Worm (Caenorhabditis elegans) whole organism, late embryonic: ENCODE data around the gene seb-3.

Experiments
- C38D4.7 ChIP-seq: fragments of 200-800 bp; sonication (Bioruptor generic); optimal IDR thresholded peaks from 2 replicates; lab custom pipeline; 2018; ENCODE audit warnings: mild to moderate bottlenecking, missing genetic modification characterization, moderate library complexity, missing compliant biosample characterization
- F13H6.1 ChIP-seq: sonication (generic microtip); optimal IDR thresholded peaks from 2 replicates; lab custom pipeline; 2016; ENCODE audit warnings: missing genetic modification characterization, missing compliant biosample characterization
- K09A11.1 ChIP-seq: sonication (generic microtip); optimal IDR thresholded peaks from 2 replicates; lab custom pipeline; 2017; ENCODE audit warnings: antibody characterized with exemption, mild to moderate bottlenecking, missing genetic modification characterization, missing compliant biosample characterization; ENCODE audit not compliant: insufficient read depth
- T23F11.4 ChIP-seq: fragments of 200-800 bp; sonication (Bioruptor generic); optimal IDR thresholded peaks from 2 replicates; lab custom pipeline; 2018; ENCODE audit warnings: mild to moderate bottlenecking, missing genetic modification characterization, missing compliant biosample characterization
- Y22D7AL.16 ChIP-seq: sonication (generic microtip); optimal IDR thresholded peaks from 2 replicates; lab custom pipeline; 2016; ENCODE audit warnings: missing genetic modification characterization, missing compliant biosample characterization
- ahr-1 ChIP-seq: sonication (generic microtip); optimal IDR thresholded peaks from 2 replicates; lab custom pipeline; 2016; ENCODE audit warnings: missing genetic modification characterization, missing compliant biosample characterization
- ceh-14 ChIP-seq: sonication (generic microtip); optimal IDR thresholded peaks from 2 replicates; lab custom pipeline; 2016; ENCODE audit warnings: missing genotype, missing genetic modification characterization, missing compliant biosample characterization
- ceh-22 ChIP-seq: sonication (generic microtip); optimal IDR thresholded peaks from 2 replicates; lab custom pipeline; 2017; ENCODE audit warnings: missing biosample characterization, missing genetic modification characterization
- ceh-24 ChIP-seq: sonication (generic microtip); optimal IDR thresholded peaks from 2 replicates; lab custom pipeline; 2016; ENCODE audit warnings: mild to moderate bottlenecking, missing genetic modification characterization, missing compliant biosample characterization
- ceh-31 ChIP-seq: sonication (generic microtip); optimal IDR thresholded peaks from 2 replicates; lab custom pipeline; 2016; ENCODE audit warnings: missing genetic modification characterization, missing compliant biosample characterization
- che-1 ChIP-seq: sonication (generic microtip); optimal IDR thresholded peaks from 2 replicates; lab custom pipeline; 2016; ENCODE audit warnings: mild to moderate bottlenecking, missing genetic modification characterization, missing compliant biosample characterization
- elt-4 ChIP-seq: sonication (generic microtip); optimal IDR thresholded peaks from 2 replicates; lab custom pipeline; 2016; ENCODE audit warnings: missing genetic modification characterization, missing compliant biosample characterization
- eyg-1 ChIP-seq: sonication (generic microtip); optimal IDR thresholded peaks from 2 replicates; lab custom pipeline; 2016; ENCODE audit warnings: missing genotype, missing genetic modification characterization, missing compliant biosample characterization
- fax-1 ChIP-seq: sonication (generic microtip); optimal IDR thresholded peaks from 2 replicates; lab custom pipeline; 2016; ENCODE audit warnings: missing genotype, missing genetic modification characterization, missing compliant biosample characterization
- fkh-10 ChIP-seq: fragments of 150-350 bp; optimal IDR thresholded peaks from 2 replicates; lab custom pipeline; 2014; ENCODE audit warnings: missing biosample characterization, missing genetic modification reagents, missing genetic modification characterization
- hlh-13 ChIP-seq: fragments of 200-800 bp; sonication (Bioruptor generic); optimal IDR thresholded peaks from 2 replicates; lab custom pipeline; 2018; ENCODE audit warnings: mild to moderate bottlenecking, missing genetic modification characterization, missing compliant biosample characterization
- hlh-15 ChIP-seq: sonication (generic microtip); optimal IDR thresholded peaks from 2 replicates; lab custom pipeline; 2016; ENCODE audit warnings: missing genetic modification characterization, missing compliant biosample characterization
- madf-2 ChIP-seq: sonication (generic microtip); optimal IDR thresholded peaks from 2 replicates; lab custom pipeline; 2017; ENCODE audit warnings: missing genetic modification characterization, missing compliant biosample characterization
- mec-3 ChIP-seq: sonication (generic microtip); optimal IDR thresholded peaks from 2 replicates; lab custom pipeline; 2016; ENCODE audit warnings: borderline replicate concordance, missing genetic modification characterization, missing compliant biosample characterization
- nfya-1 ChIP-seq: sonication (generic microtip); optimal IDR thresholded peaks from 2 replicates; lab custom pipeline; 2017; ENCODE audit warnings: missing genetic modification characterization, mild to moderate bottlenecking, missing compliant biosample characterization, antibody characterized with exemption, moderate library complexity
- nhr-232 ChIP-seq: sonication (generic microtip); optimal IDR thresholded peaks from 2 replicates; lab custom pipeline; 2016; ENCODE audit warnings: missing genetic modification characterization, missing compliant biosample characterization
- odd-2 ChIP-seq: sonication (generic microtip); optimal IDR thresholded peaks from 2 replicates; lab custom pipeline; 2017; ENCODE audit warnings: antibody characterized with exemption, mild to moderate bottlenecking, missing genetic modification characterization, missing compliant biosample characterization
- pag-3 ChIP-seq: sonication (generic microtip); optimal IDR thresholded peaks from 2 replicates; lab custom pipeline; 2016; ENCODE audit warnings: missing compliant biosample characterization, missing genetic modification characterization, borderline replicate concordance
- pax-1 ChIP-seq: fragments of 150-350 bp; optimal IDR thresholded peaks from 2 replicates; lab custom pipeline; 2014; ENCODE audit warnings: missing biosample characterization, missing genetic modification characterization
- pha-2 ChIP-seq: sonication (generic microtip); optimal IDR thresholded peaks from 2 replicates; lab custom pipeline; 2017; ENCODE audit warnings: mild to moderate bottlenecking, missing genetic modification characterization, missing compliant biosample characterization
- pha-4 ChIP-seq: fragments of 150-350 bp; optimal IDR thresholded peaks from 2 replicates; lab custom pipeline; 2018; ENCODE audit warnings: missing biosample characterization, missing genetic modification reagents, missing genetic modification characterization
- pqm-1 ChIP-seq: sonication (generic microtip); optimal IDR thresholded peaks from 2 replicates; lab custom pipeline; 2016; ENCODE audit warnings: missing genetic modification characterization, missing compliant biosample characterization
- ref-2 ChIP-seq: sonication (generic microtip); optimal IDR thresholded peaks from 2 replicates; lab custom pipeline; 2016; ENCODE audit warnings: missing genetic modification characterization, missing compliant biosample characterization
- rnt-1 ChIP-seq: sonication (generic microtip); optimal IDR thresholded peaks from 2 replicates; lab custom pipeline; 2016; ENCODE audit warnings: missing genetic modification characterization, missing compliant biosample characterization
- sdc-2 ChIP-seq: sonication (generic microtip); optimal IDR thresholded peaks from 2 replicates; lab custom pipeline; 2016; ENCODE audit warnings: missing genotype, missing genetic modification characterization, missing compliant biosample characterization
- sox-2 ChIP-seq: fragments of 200-800 bp; sonication (Bioruptor generic); IDR thresholded peaks from 2 replicates; pipeline ENCODE4 v1.3.6; 2022; ENCODE audit warnings: missing genetic modification reagents, missing genetic modification characterization, missing compliant biosample characterization
- tbx-2 ChIP-seq: sonication (generic microtip); optimal IDR thresholded peaks from 2 replicates; lab custom pipeline; 2016; ENCODE audit warnings: missing genetic modification characterization, missing compliant biosample characterization
- unc-3 ChIP-seq, 2 experiments: fragments of 200-800 bp in 1 of 2; sonication (Bioruptor generic) in 1 of 2; sonication (generic microtip) in 1 of 2; conservative IDR thresholded peaks in 1 of 2; optimal IDR thresholded peaks in 1 of 2; 2 replicates each; pipeline versions ENCODE4 v1.3.6 to Lab custom; 2016 to 2022; ENCODE audit warnings: missing compliant biosample characterization in 2 of 2, missing genetic modification characterization in 2 of 2, missing genetic modification reagents in 1 of 2
- unc-86 ChIP-seq: sonication (generic microtip); optimal IDR thresholded peaks from 2 replicates; lab custom pipeline; 2016; ENCODE audit warnings: missing genetic modification characterization, missing compliant biosample characterization
- ztf-16 ChIP-seq: sonication (generic microtip); optimal IDR thresholded peaks from 2 replicates; lab custom pipeline; 2017; ENCODE audit warnings: missing genetic modification characterization, missing compliant biosample characterization

Gene seb-3

ce11 chrX:15057900-15058299 lies 31.8 kb downstream of the seb-3 start:
- TF ChIP-seq mec-3 (tag; lab: Kevin White, UChicago) (no peak), ceh-31 (tag; lab: Kevin White, UChicago) (no peak), ref-2 (tag; lab: Kevin White, UChicago) (no peak), odd-2 (tag; lab: Kevin White, UChicago) (no peak), ahr-1 (no peak), T23F11.4 (GFP tag; lab: Kevin White, UChicago) (no peak), hlh-15 (tag; lab: Kevin White, UChicago) (no peak)

DNA sequence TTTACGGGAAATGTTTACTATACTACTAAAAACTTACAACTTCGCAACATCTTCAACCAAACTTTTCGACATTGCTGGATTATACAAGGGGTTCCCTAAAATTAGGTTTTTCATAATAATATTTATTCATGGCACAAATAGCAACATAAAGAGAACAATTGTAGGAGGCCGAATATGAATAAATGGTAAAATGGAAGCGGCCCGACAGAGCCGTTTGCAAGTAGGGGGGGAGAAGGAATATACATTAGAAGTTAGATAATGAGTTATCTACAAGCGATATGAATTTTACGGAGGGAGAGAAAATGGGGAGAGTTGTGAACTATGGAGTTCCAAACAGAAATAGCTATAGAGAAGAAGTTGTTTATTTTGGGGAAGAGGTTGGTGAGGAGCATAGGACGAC lies 34.2 kb downstream of the seb-3 start, which contains the start of gene fbxa-96:
Gene fbxa-96, minus strand, starts transcription at position 101 of the 400 bp plus-strand sequence.
- TF ChIP-seq pha-2 (tag; lab: Kevin White, UChicago) (no peak), pha-4 (tag; lab: Kevin White, UChicago) (no peak), ceh-24 (no peak), nfya-1 (no peak), ahr-1 (no peak), Y22D7AL.16 (no peak), ceh-31 (tag; lab: Kevin White, UChicago) (no peak), pqm-1 (tag; lab: Kevin White, UChicago) (no peak), fax-1 (tag; lab: Kevin White, UChicago) (no peak), pax-1 (no peak), fkh-10 (no peak), madf-2 (tag; lab: Kevin White, UChicago) (no peak), mec-3 (tag; lab: Kevin White, UChicago) (no peak), pag-3 (tag; lab: Kevin White, UChicago) (no peak), elt-4 (no peak), che-1 (tag; lab: Kevin White, UChicago) (no peak), tbx-2 (tag; lab: Kevin White, UChicago) (no peak)

DNA sequence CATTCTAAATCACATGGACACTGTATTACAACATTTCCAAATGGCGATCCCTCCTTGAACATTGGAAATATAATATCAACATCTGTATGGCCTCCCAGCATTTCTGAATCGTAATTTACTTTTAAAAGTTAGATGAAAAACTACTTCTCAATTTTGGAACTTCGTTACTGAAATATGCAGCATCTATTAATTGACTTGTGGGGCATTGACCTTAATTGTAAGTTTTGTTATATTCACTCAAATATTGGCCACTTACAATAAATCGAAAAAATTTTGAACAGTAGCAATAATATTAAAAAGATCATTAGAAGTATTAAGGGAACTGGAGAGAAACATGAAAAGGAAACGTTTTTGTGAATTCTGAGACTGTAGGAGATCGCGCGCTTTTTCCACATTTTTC lies 43.1 kb downstream of the seb-3 start, which contains the start of gene mam-6:
Gene mam-6, minus strand, starts transcription at position 101 of the 400 bp plus-strand sequence.
- TF ChIP-seq ceh-14 (tag; lab: Kevin White, UChicago): no peak
- TF ChIP-seq unc-3 (GFP tag; conservative IDR thresholded peaks at IDR 0.05; lab: Robert Waterston, UW): no peak
- TF ChIP-seq unc-3 (tag; optimal IDR thresholded peaks at IDR 0.05; lab: Kevin White, UChicago): no peak
- TF ChIP-seq hlh-13 (GFP tag; lab: Kevin White, UChicago): no peak
- TF ChIP-seq ceh-24: no peak
- no peak for TF ChIP-seq sdc-2 (tag; lab: Kevin White, UChicago)
- TF ChIP-seq elt-4: no peak
- no peak for TF ChIP-seq pag-3 (tag; lab: Kevin White, UChicago)
- TF ChIP-seq pha-4 (tag; lab: Kevin White, UChicago): no peak
- TF ChIP-seq K09A11.1 (tag; lab: Kevin White, UChicago): no peak
- TF ChIP-seq hlh-15 (tag; lab: Kevin White, UChicago): no peak
- no peak for TF ChIP-seq F13H6.1 (tag; lab: Kevin White, UChicago)
- TF ChIP-seq rnt-1: no peak
- no peak for TF ChIP-seq che-1 (tag; lab: Kevin White, UChicago)
- no peak for TF ChIP-seq mec-3 (tag; lab: Kevin White, UChicago)
- TF ChIP-seq ztf-16 (tag; lab: Kevin White, UChicago): no peak
- TF ChIP-seq eyg-1 (tag; lab: Kevin White, UChicago): no peak
- no peak for TF ChIP-seq sox-2 (GFP tag; lab: Robert Waterston, UW)
- TF ChIP-seq nhr-232 (tag; lab: Kevin White, UChicago): no peak
- no peak for TF ChIP-seq ceh-22 (tag; lab: Kevin White, UChicago)

- TF ChIP-seq pag-3 (tag; lab: Kevin White, UChicago) (no peak), nfya-1 (no peak)
Observed at ce11 chrX:15070137-15070536, 44.0 kb downstream of the seb-3 start.

DNA sequence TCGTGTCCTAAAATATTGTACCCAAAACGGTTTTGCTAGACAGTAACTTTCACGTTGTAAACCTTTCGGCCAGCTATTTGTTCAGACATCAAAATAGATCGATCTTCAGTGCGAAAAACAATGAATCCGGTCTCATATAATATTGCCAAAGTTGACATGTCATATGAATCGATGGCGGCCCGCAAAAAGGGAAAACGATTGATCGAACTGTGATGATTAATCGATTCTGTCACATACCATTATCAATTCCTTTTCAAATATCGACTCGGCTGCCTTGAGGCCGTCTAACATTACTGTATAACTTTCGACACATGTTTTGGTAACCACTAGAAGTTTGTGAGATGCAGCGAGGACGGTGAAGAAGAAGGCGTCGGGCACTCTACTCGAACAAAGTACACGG lies 46.8 kb downstream of the seb-3 start:
- TF ChIP-seq unc-3 (GFP tag; conservative IDR thresholded peaks at IDR 0.05; lab: Robert Waterston, UW) (no peak), unc-3 (tag; optimal IDR thresholded peaks at IDR 0.05; lab: Kevin White, UChicago) (no peak), unc-86 (no peak), C38D4.7 (no peak)
